Worm (Caenorhabditis elegans): Measurements from ENCODE around the gene ran-2.

DNA sequence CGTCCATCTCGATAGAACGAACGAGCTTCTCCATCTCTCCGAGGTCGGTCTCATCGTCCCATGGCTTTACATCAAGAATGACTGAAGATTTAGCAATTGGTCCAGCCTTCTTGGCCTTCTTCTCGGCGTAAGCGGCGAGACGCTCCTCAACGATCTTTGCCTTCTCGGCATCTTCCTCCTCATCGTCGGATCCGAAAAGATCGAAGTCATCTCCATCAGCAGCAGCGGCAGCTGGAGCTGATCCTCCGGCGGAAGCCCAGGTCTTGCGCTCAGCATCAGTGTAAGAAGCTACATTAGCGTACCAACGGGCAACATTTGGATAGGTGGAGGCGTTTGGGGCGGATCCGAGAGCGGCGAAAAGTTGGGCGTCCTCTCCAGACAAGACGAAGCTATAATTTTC lies 39.4 kb downstream of the ran-2 start:
- TF ChIP-seq mdl-1 (tag; optimal IDR thresholded peaks at IDR 0.05) (no peak), nhr-11 (tag; optimal IDR thresholded peaks at IDR 0.05) (no peak), ceh-16 (tag; optimal IDR thresholded peaks at IDR 0.05) (no peak), elt-2 (tag; optimal IDR thresholded peaks at IDR 0.05) (no peak), nhr-76 (tag; optimal IDR thresholded peaks at IDR 0.05) (no peak), ztf-11 (tag; optimal IDR thresholded peaks at IDR 0.05) (no peak), daf-12 (tag; optimal IDR thresholded peaks at IDR 0.05) (no peak), pqm-1 (tag; optimal IDR thresholded peaks at IDR 0.05) (no peak), ama-1 (optimal IDR thresholded peaks at IDR 0.05) (no peak), skn-1 (tag; optimal IDR thresholded peaks at IDR 0.05) (no peak), R02D3.7 (tag; optimal IDR thresholded peaks at IDR 0.05) (no peak), nhr-12 (tag; optimal IDR thresholded peaks at IDR 0.05) (no peak), tbx-2 (tag; optimal IDR thresholded peaks at IDR 0.05) (no peak), ztf-4 (tag; optimal IDR thresholded peaks at IDR 0.05) (no peak)
